Worm (Caenorhabditis elegans) whole organism, young adult: ENCODE measurements around the gene W02B3.3.

Experiments
- B0019.2 ChIP-seq: fragments of 200-800 bp; sonication (Bioruptor generic); conservative IDR thresholded peaks from 2 replicates; pipeline ENCODE4 v1.3.6; 2022; ENCODE audit warnings: missing genetic modification reagents, missing genetic modification characterization, missing compliant biosample characterization
- B0336.3 ChIP-seq: fragments of 200-800 bp; sonication (Bioruptor generic); IDR thresholded peaks from 2 replicates; pipeline ENCODE4 v1.3.6; 2022; ENCODE audit warnings: missing genetic modification characterization, missing compliant biosample characterization
- D2030.7 ChIP-seq: fragments of 200-800 bp; sonication (Bioruptor generic); IDR thresholded peaks from 2 replicates; pipeline ENCODE4 v1.3.6; 2022; ENCODE audit warnings: missing genetic modification reagents, missing genetic modification characterization, missing compliant biosample characterization
- F10E7.11 ChIP-seq: sonication (generic microtip); optimal IDR thresholded peaks from 2 replicates; lab custom pipeline; 2017; ENCODE audit warnings: mild to moderate bottlenecking, missing genetic modification characterization, moderate library complexity, missing compliant biosample characterization
- F22D6.2 ChIP-seq: sonication (generic microtip); optimal IDR thresholded peaks from 2 replicates; lab custom pipeline; 2016; ENCODE audit warnings: mild to moderate bottlenecking, missing genetic modification characterization, missing compliant biosample characterization
- F23B12.7 ChIP-seq: sonication (generic microtip); optimal IDR thresholded peaks from 2 replicates; lab custom pipeline; 2017; ENCODE audit warnings: missing genetic modification characterization, mild to moderate bottlenecking, missing compliant biosample characterization, antibody characterized with exemption, moderate library complexity; ENCODE audit not compliant: insufficient read depth
- F33H1.4 ChIP-seq: fragments of 200-800 bp; sonication (Bioruptor generic); IDR thresholded peaks from 2 replicates; pipeline ENCODE4 v1.3.6; 2022; ENCODE audit warnings: missing genetic modification reagents, missing genetic modification characterization, missing compliant biosample characterization
- F39B2.1 ChIP-seq: fragments of 200-800 bp; sonication (Bioruptor generic); IDR thresholded peaks from 2 replicates; pipeline ENCODE4 v1.3.6; 2022; ENCODE audit warnings: missing genetic modification reagents, missing genetic modification characterization, missing compliant biosample characterization
- F49E8.2 ChIP-seq: sonication (generic microtip); optimal IDR thresholded peaks from 3 replicates; lab custom pipeline; 2017; ENCODE audit warnings: missing genetic modification characterization, mild to moderate bottlenecking, missing compliant biosample characterization, antibody characterized with exemption, moderate library complexity; ENCODE audit not compliant: insufficient read depth
- T26A5.8 ChIP-seq: sonication (generic microtip); optimal IDR thresholded peaks from 2 replicates; lab custom pipeline; 2016; ENCODE audit warnings: missing genetic modification characterization, missing compliant biosample characterization
- Y56A3A.18 ChIP-seq: fragments of 200-800 bp; sonication (Bioruptor generic); IDR thresholded peaks from 2 replicates; pipeline ENCODE4 v1.3.6; 2022; ENCODE audit warnings: missing genetic modification reagents, missing genetic modification characterization, missing compliant biosample characterization
- akir-1 ChIP-seq: fragments of 200-800 bp; sonication (Bioruptor generic); optimal IDR thresholded peaks from 2 replicates; lab custom pipeline; 2018; ENCODE audit warnings: mild to moderate bottlenecking, missing genetic modification characterization, moderate library complexity, missing compliant biosample characterization
- atf-7 ChIP-seq: sonication (generic microtip); optimal IDR thresholded peaks from 2 replicates; lab custom pipeline; 2017; ENCODE audit warnings: mild to moderate bottlenecking, missing genetic modification characterization, missing compliant biosample characterization
- attf-3 ChIP-seq: fragments of 200-800 bp; sonication (Bioruptor generic); conservative IDR thresholded peaks from 2 replicates; pipeline ENCODE4 v1.3.6; 2022; ENCODE audit warnings: missing genetic modification reagents, missing genetic modification characterization, missing compliant biosample characterization
- cebp-1 ChIP-seq, 2 experiments: fragments of 200-800 bp in 1 of 2; sonication (Bioruptor generic) in 1 of 2; sonication (generic microtip) in 1 of 2; IDR thresholded peaks in 1 of 2; optimal IDR thresholded peaks in 1 of 2; 2 replicates each; pipeline versions ENCODE4 v1.3.6 to Lab custom; 2017 to 2022; ENCODE audit warnings: missing compliant biosample characterization in 2 of 2, missing genetic modification characterization in 2 of 2, mild to moderate bottlenecking in 1 of 2, missing genetic modification reagents in 1 of 2, moderate library complexity in 1 of 2
- cebp-2 ChIP-seq: fragments of 200-800 bp; sonication (Bioruptor generic); IDR thresholded peaks from 2 replicates; pipeline ENCODE4 v1.3.6; 2022; ENCODE audit warnings: missing genetic modification characterization, missing compliant biosample characterization
- ceh-100 ChIP-seq: fragments of 200-800 bp; sonication (Bioruptor generic); IDR thresholded peaks from 2 replicates; pipeline ENCODE4 v1.3.6; 2022; ENCODE audit warnings: missing genetic modification reagents, missing genetic modification characterization, missing compliant biosample characterization
- ceh-27 ChIP-seq: fragments of 200-800 bp; sonication (Bioruptor generic); optimal IDR thresholded peaks from 2 replicates; lab custom pipeline; 2018; ENCODE audit warnings: mild to moderate bottlenecking, missing genetic modification characterization, moderate library complexity, missing compliant biosample characterization
- chd-7 ChIP-seq: sonication (generic microtip); optimal IDR thresholded peaks from 2 replicates; lab custom pipeline; 2016; ENCODE audit warnings: mild to moderate bottlenecking, missing genetic modification characterization, moderate library complexity, missing compliant biosample characterization
- dox-1 ChIP-seq: fragments of 200-800 bp; sonication (Bioruptor generic); IDR thresholded peaks from 2 replicates; pipeline ENCODE4 v1.3.6; 2022; ENCODE audit warnings: missing genetic modification reagents, missing genetic modification characterization, missing compliant biosample characterization
- dpl-1 ChIP-seq: fragments of 150-350 bp; optimal IDR thresholded peaks from 2 replicates; lab custom pipeline; 2014; ENCODE audit warnings: missing biosample characterization, missing genetic modification reagents, missing genetic modification characterization
- egl-44 ChIP-seq: fragments of 200-800 bp; sonication (Bioruptor generic); IDR thresholded peaks from 2 replicates; pipeline ENCODE4 v1.3.6; 2022; ENCODE audit warnings: missing genetic modification reagents, missing genetic modification characterization, missing compliant biosample characterization
- egrh-3 ChIP-seq: fragments of 200-800 bp; sonication (Bioruptor generic); IDR thresholded peaks from 2 replicates; pipeline ENCODE4 v1.3.6; 2022; ENCODE audit warnings: missing genetic modification reagents, missing genetic modification characterization, missing compliant biosample characterization
- ekl-4 ChIP-seq: fragments of 200-800 bp; sonication (Bioruptor generic); IDR thresholded peaks from 2 replicates; pipeline ENCODE4 v1.3.6; 2022; ENCODE audit warnings: missing genetic modification reagents, missing genetic modification characterization, missing compliant biosample characterization
- fkh-3 ChIP-seq: sonication (generic microtip); optimal IDR thresholded peaks from 2 replicates; lab custom pipeline; 2016; ENCODE audit warnings: mild to moderate bottlenecking, missing genetic modification characterization, missing compliant biosample characterization
- hlh-12 ChIP-seq: sonication (generic microtip); optimal IDR thresholded peaks from 2 replicates; lab custom pipeline; 2016; ENCODE audit warnings: missing genetic modification characterization, missing compliant biosample characterization
- hmg-1.2 ChIP-seq: fragments of 200-800 bp; sonication (Bioruptor generic); IDR thresholded peaks from 2 replicates; pipeline ENCODE4 v1.3.6; 2022; ENCODE audit warnings: missing genetic modification reagents, missing genetic modification characterization, missing compliant biosample characterization
- lag-1 ChIP-seq: fragments of 200-800 bp; sonication (Bioruptor generic); IDR thresholded peaks from 2 replicates; pipeline ENCODE4 v1.3.6; 2022; ENCODE audit warnings: missing genetic modification reagents, missing genetic modification characterization, missing compliant biosample characterization
- lin-35 ChIP-seq, 3 experiments: fragments of 150-350 bp in 2 of 3; sonication (generic microtip) in 1 of 3; optimal IDR thresholded peaks; 2 replicates each; lab custom pipeline; 2014 to 2018; ENCODE audit warnings: missing biosample characterization in 3 of 3, missing genetic modification characterization in 3 of 3, missing genetic modification reagents in 3 of 3
- madf-10 ChIP-seq: sonication (generic microtip); optimal IDR thresholded peaks from 2 replicates; lab custom pipeline; 2016; ENCODE audit warnings: mild to moderate bottlenecking, missing genetic modification characterization, missing compliant biosample characterization
- mel-28 ChIP-seq: sonication (generic microtip); optimal IDR thresholded peaks from 2 replicates; lab custom pipeline; 2016; ENCODE audit warnings: borderline replicate concordance, mild to moderate bottlenecking, missing genetic modification characterization, missing compliant biosample characterization
- nfya-1 ChIP-seq: sonication (generic microtip); optimal IDR thresholded peaks from 2 replicates; lab custom pipeline; 2017; ENCODE audit warnings: antibody characterized with exemption, missing compliant biosample characterization, missing genetic modification characterization, borderline replicate concordance; ENCODE audit not compliant: insufficient read depth
- nhr-27 ChIP-seq: fragments of 200-800 bp; sonication (Bioruptor generic); optimal IDR thresholded peaks from 2 replicates; lab custom pipeline; 2018; ENCODE audit warnings: mild to moderate bottlenecking, missing genetic modification characterization, moderate library complexity, missing compliant biosample characterization
- rcor-1 ChIP-seq: fragments of 200-800 bp; sonication (Bioruptor generic); IDR thresholded peaks from 2 replicates; pipeline ENCODE4 v1.3.6; 2022; ENCODE audit warnings: missing genetic modification reagents, missing genetic modification characterization, missing compliant biosample characterization
- sdz-38 ChIP-seq: sonication (generic microtip); optimal IDR thresholded peaks from 2 replicates; lab custom pipeline; 2016; ENCODE audit warnings: missing genotype, missing genetic modification characterization, missing compliant biosample characterization
- snpc-4 ChIP-seq, 5 experiments: fragments of 150-350 bp in 1 of 5; sonication (generic microtip) in 4 of 5; optimal IDR thresholded peaks; 2 replicates each; lab custom pipeline; 2014 to 2018; ENCODE audit warnings: missing genetic modification characterization in 5 of 5, missing biosample characterization in 3 of 5, antibody characterized with exemption in 2 of 5, mild to moderate bottlenecking in 2 of 5, missing compliant biosample characterization in 2 of 5, missing genotype in 2 of 5, moderate library complexity in 2 of 5, missing genetic modification reagents in 1 of 5
- sptf-2 ChIP-seq: fragments of 200-800 bp; sonication (Bioruptor generic); optimal IDR thresholded peaks from 2 replicates; lab custom pipeline; 2018; ENCODE audit warnings: mild to moderate bottlenecking, missing genetic modification characterization, missing compliant biosample characterization
- tbp1 ChIP-seq: fragments of 200-800 bp; sonication (Bioruptor generic); optimal IDR thresholded peaks from 2 replicates; lab custom pipeline; 2018; ENCODE audit warnings: mild to moderate bottlenecking, missing genetic modification characterization, missing compliant biosample characterization
- unc-130 ChIP-seq: sonication (generic microtip); optimal IDR thresholded peaks from 2 replicates; lab custom pipeline; 2016; ENCODE audit warnings: missing genetic modification reagents, missing genetic modification characterization, missing compliant biosample characterization
- zfh-2 ChIP-seq: fragments of 200-800 bp; sonication (Bioruptor generic); conservative IDR thresholded peaks from 2 replicates; pipeline ENCODE4 v1.3.6; 2022; ENCODE audit warnings: missing genetic modification reagents, missing genetic modification characterization, missing compliant biosample characterization
- ztf-25 ChIP-seq: fragments of 200-800 bp; sonication (Bioruptor generic); IDR thresholded peaks from 2 replicates; pipeline ENCODE4 v1.3.6; 2022; ENCODE audit warnings: missing genetic modification reagents, missing genetic modification characterization, missing compliant biosample characterization
- ztf-26 ChIP-seq: sonication (generic microtip); optimal IDR thresholded peaks from 2 replicates; lab custom pipeline; 2017; ENCODE audit warnings: missing genetic modification characterization, missing compliant biosample characterization

W02B3.3 gene

DNA sequence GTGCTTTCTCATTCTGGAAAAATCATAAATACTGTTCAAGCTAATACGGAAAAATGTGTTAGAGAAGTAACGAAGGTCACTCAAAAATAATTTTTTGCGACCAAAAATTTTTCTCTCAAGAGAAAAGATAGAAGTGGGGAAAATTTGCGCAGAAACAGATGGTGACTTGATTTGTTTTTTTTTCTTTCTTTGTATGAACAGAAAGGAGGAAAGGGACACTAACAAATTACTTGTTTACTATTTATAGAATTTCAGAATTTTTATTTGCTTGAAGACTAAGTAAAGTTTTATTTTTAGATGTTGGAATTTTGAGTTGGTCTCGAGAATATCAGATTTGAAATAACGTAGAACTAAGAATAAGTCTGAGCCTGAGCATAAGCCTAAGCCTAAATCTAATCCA, 15.1 kb upstream of the W02B3.3 start, which contains the start of gene W02B3.4:
Gene W02B3.4, minus strand, starts transcription at position 101 of the 400 bp plus-strand sequence.
- TF ChIP-seq madf-10 (tag; lab: Kevin White, UChicago), result no peak
- no peak for TF ChIP-seq F33H1.4 (GFP tag; lab: Robert Waterston, UW)
- no peak for TF ChIP-seq dox-1
- no peak for TF ChIP-seq cebp-2 (GFP tag; lab: Robert Waterston, UW)
- TF ChIP-seq ceh-100, result no peak
- TF ChIP-seq fkh-3 (tag; lab: Kevin White, UChicago), result no peak
- no peak for TF ChIP-seq Y56A3A.18 (GFP tag; lab: Robert Waterston, UW)
- TF ChIP-seq B0336.3 (GFP tag; lab: Robert Waterston, UW), result no peak
- no peak for TF ChIP-seq dpl-1 (GFP tag; lab: Kevin White, UChicago)
- no peak for TF ChIP-seq cebp-1 (GFP tag; IDR thresholded peaks at IDR 0.05; lab: Robert Waterston, UW)
- no peak for TF ChIP-seq cebp-1 (tag; optimal IDR thresholded peaks at IDR 0.05; lab: Kevin White, UChicago)

DNA sequence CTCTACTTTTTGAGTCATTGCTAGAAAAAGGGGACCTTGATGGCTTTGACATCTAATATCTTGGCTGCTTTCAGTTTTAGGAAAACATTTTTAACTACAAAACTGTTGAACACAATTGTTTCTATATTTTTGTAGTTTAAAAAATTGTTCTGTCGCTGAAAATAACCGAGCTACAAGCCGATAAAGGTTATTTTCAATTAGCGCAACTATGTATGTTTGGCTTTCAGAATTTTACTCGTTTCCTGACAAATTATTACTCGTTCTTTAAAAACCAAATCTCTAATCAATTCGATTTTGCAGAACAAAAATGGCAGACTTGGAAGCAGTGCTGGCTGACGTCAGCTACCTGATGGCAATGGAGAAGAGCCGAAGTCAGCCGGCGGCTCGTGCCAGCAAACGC, 7.6 kb upstream of the W02B3.3 start, which contains the start of gene grk-2:
Gene grk-2, plus strand, starts transcription at position 301 of the 400 bp plus-strand sequence.
- no peak for TF ChIP-seq akir-1
- TF ChIP-seq D2030.7, result no peak
- TF ChIP-seq F39B2.1 (GFP tag; lab: Robert Waterston, UW), result no peak
- TF ChIP-seq ztf-26 (tag; lab: Kevin White, UChicago), result no peak
- no peak for TF ChIP-seq ztf-25 (GFP tag; lab: Robert Waterston, UW)
- no peak for TF ChIP-seq F22D6.2 (tag; lab: Kevin White, UChicago)
- no peak for TF ChIP-seq F10E7.11
- no peak for TF ChIP-seq egrh-3

DNA sequence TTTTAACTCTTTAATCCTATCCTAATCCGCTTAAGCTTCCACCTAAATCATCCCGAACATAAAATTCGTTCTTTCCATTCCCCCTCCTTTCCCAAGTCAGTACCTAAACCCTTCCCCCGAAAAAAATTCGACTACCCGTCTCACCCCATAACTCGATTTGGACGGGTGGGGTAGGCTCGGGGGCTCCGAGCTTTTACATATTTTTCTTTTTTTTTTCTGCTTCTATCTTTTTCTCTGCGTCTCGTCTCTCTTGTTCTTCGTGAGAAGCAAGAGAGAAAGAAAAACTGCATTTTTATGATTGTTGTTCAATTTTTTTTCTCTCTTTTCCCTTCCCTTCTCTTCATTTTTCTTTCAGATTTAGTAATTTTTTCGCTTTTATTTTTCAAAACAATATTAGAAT, 7.2 kb upstream of the W02B3.3 start:
- no peak for TF ChIP-seq fkh-3 (tag; lab: Kevin White, UChicago)
- no peak for TF ChIP-seq sdz-38 (tag; lab: Kevin White, UChicago)
- TF ChIP-seq hlh-12 (tag; lab: Kevin White, UChicago), result no peak
- no peak for TF ChIP-seq nfya-1 (tag; lab: Kevin White, UChicago)
- TF ChIP-seq, all 124 proteins: peak for 0

DNA sequence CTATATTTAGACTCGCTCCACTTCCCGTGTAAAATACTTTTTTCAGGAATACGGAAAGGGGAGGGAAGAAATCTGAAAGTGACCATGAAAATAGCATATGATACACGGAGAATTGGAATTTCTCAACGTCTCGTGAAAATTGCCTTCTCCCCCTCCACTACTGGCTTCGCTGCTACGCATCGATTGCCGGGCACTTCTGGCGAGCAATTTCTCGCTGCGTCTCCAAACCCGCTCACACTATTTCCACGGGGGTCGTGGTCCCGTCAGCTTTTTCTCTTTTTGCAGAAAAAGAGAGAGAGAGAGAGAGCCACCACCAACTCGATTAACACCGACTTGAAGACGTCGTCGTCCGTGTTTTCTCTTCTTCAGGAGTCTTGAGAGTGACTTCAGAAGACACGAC, 2.8 kb upstream of the W02B3.3 start:
- peak in 1 of 3 experiments; percentile 34 for TF ChIP-seq lin-35 (GFP tag; optimal IDR thresholded peaks at IDR 0.05; lab: Kevin White, UChicago)
- no peak for TF ChIP-seq nhr-27 (tag; lab: Kevin White, UChicago)
- TF ChIP-seq unc-130, result no peak
- no peak for TF ChIP-seq mel-28 (tag; lab: Kevin White, UChicago)
- no peak for TF ChIP-seq ceh-100
- TF ChIP-seq F23B12.7 (tag; lab: Kevin White, UChicago), result no peak
- no peak for TF ChIP-seq fkh-3 (tag; lab: Kevin White, UChicago)
- no peak for TF ChIP-seq tbp1 (GFP tag; lab: Kevin White, UChicago)
- no peak for TF ChIP-seq sptf-2 (GFP tag; lab: Kevin White, UChicago)
- TF ChIP-seq cebp-1 (GFP tag; IDR thresholded peaks at IDR 0.05; lab: Robert Waterston, UW), result no peak
- peak; percentile 43 for TF ChIP-seq cebp-1 (tag; optimal IDR thresholded peaks at IDR 0.05; lab: Kevin White, UChicago)
- no peak for TF ChIP-seq egl-44
- TF ChIP-seq snpc-4 (GFP tag; optimal IDR thresholded peaks at IDR 0.05; lab: Kevin White, UChicago), result no peak
- no peak for TF ChIP-seq snpc-4 (tag; optimal IDR thresholded peaks at IDR 0.05; lab: Kevin White, UChicago)
- TF ChIP-seq ceh-27 (GFP tag; lab: Kevin White, UChicago), result peak; percentile 5
- TF ChIP-seq hmg-1.2 (GFP tag; lab: Robert Waterston, UW), result peak; percentile 57; the same call in 1 of the 2 replicates
- TF ChIP-seq F49E8.2, result no peak
- no peak for TF ChIP-seq T26A5.8 (tag; lab: Kevin White, UChicago)
- TF ChIP-seq zfh-2 (GFP tag; lab: Robert Waterston, UW), result peak; percentile 92
- no peak for TF ChIP-seq attf-3 (GFP tag; lab: Robert Waterston, UW)
- peak; percentile 17; the same call in 1 of the 2 replicates for TF ChIP-seq dox-1
- no peak for TF ChIP-seq lag-1 (GFP tag; lab: Robert Waterston, UW)
- TF ChIP-seq F33H1.4 (GFP tag; lab: Robert Waterston, UW), result no peak
- TF ChIP-seq ekl-4 (GFP tag; lab: Robert Waterston, UW), result no peak
- no peak for TF ChIP-seq B0019.2 (GFP tag; lab: Robert Waterston, UW)
- TF ChIP-seq chd-7 (tag; lab: Kevin White, UChicago), result no peak
- TF ChIP-seq atf-7 (tag; lab: Kevin White, UChicago), result no peak
- TF ChIP-seq rcor-1 (GFP tag; lab: Robert Waterston, UW), result no peak
